Fruit fly (Drosophila melanogaster) whole organism, embryonic: ENCODE results near the gene CG3984.

Experiments
- Atf3 ChIP-seq: fragments of 200-800 bp; sonication (Bioruptor generic); optimal IDR thresholded peaks from 3 replicates; lab custom pipeline; 2016; ENCODE audit warnings: missing biosample characterization, missing genetic modification characterization
- BtbVII ChIP-seq: fragments of 200-800 bp; sonication (Bioruptor generic); optimal IDR thresholded peaks from 3 replicates; lab custom pipeline; 2017; ENCODE audit warnings: missing biosample characterization, mild to moderate bottlenecking, missing genetic modification characterization
- CG11560 ChIP-seq: fragments of 200-800 bp; sonication (Bioruptor generic); IDR thresholded peaks from 3 replicates; pipeline ENCODE4 v1.3.6; 2022; ENCODE audit warnings: missing biosample characterization, missing genetic modification characterization
- CG11723 ChIP-seq: fragments of 200-800 bp; sonication (Bioruptor generic); optimal IDR thresholded peaks from 2 replicates; lab custom pipeline; 2017; ENCODE audit warnings: missing biosample characterization, mild to moderate bottlenecking, missing genetic modification characterization
- CG12391 ChIP-seq: fragments of 200-800 bp; sonication (Bioruptor generic); optimal IDR thresholded peaks from 3 replicates; lab custom pipeline; 2018; ENCODE audit warnings: missing biosample characterization, mild to moderate bottlenecking, missing genetic modification characterization, moderate library complexity
- CG12744 ChIP-seq: fragments of 200-800 bp; sonication (Bioruptor generic); optimal IDR thresholded peaks from 2 replicates; lab custom pipeline; 2016; ENCODE audit warnings: missing biosample characterization, missing genetic modification characterization
- CG14441 ChIP-seq: fragments of 200-800 bp; sonication (Bioruptor generic); IDR thresholded peaks from 2 replicates; pipeline ENCODE4 v1.3.6; 2022; ENCODE audit warnings: missing biosample characterization, missing genetic modification characterization
- CG14860 ChIP-seq: fragments of 200-800 bp; sonication (Bioruptor generic); IDR thresholded peaks from 3 replicates; pipeline ENCODE4 v1.3.6; 2022; ENCODE audit warnings: missing biosample characterization, missing genetic modification characterization; ENCODE audit not compliant: partially characterized antibody
- CG15011 ChIP-seq: fragments of 200-800 bp; sonication (Bioruptor generic); optimal IDR thresholded peaks from 3 replicates; lab custom pipeline; 2018; ENCODE audit warnings: missing biosample characterization, mild to moderate bottlenecking, missing genetic modification characterization
- CG1602 ChIP-seq: fragments of 200-800 bp; sonication (Bioruptor generic); optimal IDR thresholded peaks from 3 replicates; lab custom pipeline; 2016; ENCODE audit warnings: missing biosample characterization, missing genetic modification characterization
- CG1603 ChIP-seq: fragments of 200-800 bp; sonication (Bioruptor generic); optimal IDR thresholded peaks from 2 replicates; lab custom pipeline; 2019; ENCODE audit warnings: missing biosample characterization, mild to moderate bottlenecking, missing genetic modification characterization, moderate library complexity
- CG16779 ChIP-seq: fragments of 200-800 bp; sonication (Bioruptor generic); IDR thresholded peaks from 2 replicates; pipeline ENCODE4 v1.3.6; 2022; ENCODE audit warnings: missing biosample characterization, missing genetic modification characterization
- CG17361 ChIP-seq: fragments of 200-800 bp; sonication (Bioruptor generic); IDR thresholded peaks from 3 replicates; pipeline ENCODE4 v1.3.6; 2022; ENCODE audit warnings: missing biosample characterization, missing genetic modification characterization
- CG3281 ChIP-seq: fragments of 200-800 bp; sonication (Bioruptor generic); optimal IDR thresholded peaks from 3 replicates; lab custom pipeline; 2017; ENCODE audit warnings: missing biosample characterization, mild to moderate bottlenecking, missing genetic modification characterization
- CG33213 ChIP-seq: fragments of 200-800 bp; sonication (Bioruptor generic); optimal IDR thresholded peaks from 3 replicates; lab custom pipeline; 2016; ENCODE audit warnings: missing biosample characterization, missing genetic modification characterization
- CG6254 ChIP-seq: fragments of 200-800 bp; sonication (Bioruptor generic); optimal IDR thresholded peaks from 3 replicates; lab custom pipeline; 2017; ENCODE audit warnings: mild to moderate bottlenecking, missing biosample characterization, missing genetic modification reagents, missing genetic modification characterization
- CG6689 ChIP-seq: fragments of 200-800 bp; sonication (Bioruptor generic); IDR thresholded peaks from 2 replicates; pipeline ENCODE4 v1.3.6; 2022; ENCODE audit warnings: missing biosample characterization, missing genetic modification characterization
- CG6854 ChIP-seq: fragments of 200-800 bp; sonication (Bioruptor generic); optimal IDR thresholded peaks from 3 replicates; lab custom pipeline; 2017; ENCODE audit warnings: missing biosample characterization, mild to moderate bottlenecking, missing genetic modification characterization
- CG7357 ChIP-seq: fragments of 200-800 bp; sonication (Bioruptor generic); IDR thresholded peaks from 3 replicates; pipeline ENCODE4 v1.3.6; 2022; ENCODE audit warnings: missing biosample characterization, missing genetic modification characterization
- CG9215 ChIP-seq: fragments of 200-800 bp; sonication (Bioruptor generic); IDR thresholded peaks from 2 replicates; pipeline ENCODE4 v1.3.6; 2022; ENCODE audit warnings: missing biosample characterization, missing genetic modification characterization
- CrebB ChIP-seq: fragments of 200-800 bp; sonication (Bioruptor generic); optimal IDR thresholded peaks from 3 replicates; lab custom pipeline; 2018; ENCODE audit warnings: missing biosample characterization, mild to moderate bottlenecking, missing genetic modification characterization
- D19A ChIP-seq: fragments of 200-800 bp; optimal IDR thresholded peaks from 3 replicates; lab custom pipeline; 2019; ENCODE audit warnings: missing biosample characterization, mild to moderate bottlenecking, missing genetic modification characterization, moderate library complexity
- Lpt ChIP-seq: fragments of >200 bp; optimal IDR thresholded peaks from 2 replicates; lab custom pipeline; 2018; ENCODE audit warnings: missing biosample characterization, missing genetic modification characterization
- Med ChIP-seq: fragments of 200-800 bp; sonication (Bioruptor generic); peaks from one replicate; lab custom pipeline; 2016; ENCODE audit warnings: missing biosample characterization, missing genetic modification characterization, mild to moderate bottlenecking, inconsistent platforms, moderate library complexity
- Oli ChIP-seq: fragments of 200-800 bp; sonication (Bioruptor generic); optimal IDR thresholded peaks from 2 replicates; lab custom pipeline; 2018; ENCODE audit warnings: missing biosample characterization, mild to moderate bottlenecking, missing genetic modification characterization, moderate library complexity
- Rfx ChIP-seq: fragments of 200-800 bp; sonication (Bioruptor generic); IDR thresholded peaks from 2 replicates; pipeline ENCODE4 v1.3.6; 2022; ENCODE audit warnings: missing biosample characterization, missing genetic modification characterization
- Xrp1 ChIP-seq: fragments of 200-800 bp; sonication (Bioruptor generic); IDR thresholded peaks from 2 replicates; pipeline ENCODE4 v1.3.6; 2022; ENCODE audit warnings: missing biosample characterization, missing genetic modification characterization
- az2 ChIP-seq: fragments of 200-800 bp; sonication (Bioruptor generic); optimal IDR thresholded peaks from 3 replicates; lab custom pipeline; 2016; ENCODE audit warnings: missing biosample characterization, missing genetic modification characterization
- caup ChIP-seq: fragments of 200-800 bp; sonication (Bioruptor generic); optimal IDR thresholded peaks from 3 replicates; lab custom pipeline; 2017; ENCODE audit warnings: missing biosample characterization, mild to moderate bottlenecking, missing genetic modification characterization, moderate library complexity; ENCODE audit not compliant: severe bottlenecking
- chinmo ChIP-seq: fragments of 200-800 bp; sonication (Bioruptor generic); IDR thresholded peaks from 4 replicates; pipeline ENCODE4 v1.3.6; 2022; ENCODE audit warnings: missing biosample characterization, missing genetic modification characterization; ENCODE audit not compliant: partially characterized antibody
- en ChIP-seq: fragments of 200-800 bp; sonication (Bioruptor generic); optimal IDR thresholded peaks from 2 replicates; lab custom pipeline; 2016; ENCODE audit warnings: missing biosample characterization, missing genetic modification characterization
- esg ChIP-seq: fragments of 200-800 bp; sonication (Bioruptor generic); conservative IDR thresholded peaks from 2 replicates; pipeline ENCODE4 v1.3.6; 2022; ENCODE audit warnings: missing biosample characterization, missing genetic modification characterization
- eve ChIP-seq, 2 experiments: fragments of >200 bp; optimal IDR thresholded peaks; 2 replicates each; lab custom pipeline; 2017; ENCODE audit warnings: missing biosample characterization in 2 of 2, missing genetic modification characterization in 2 of 2
- fd64A ChIP-seq: fragments of 200-800 bp; sonication (Bioruptor generic); optimal IDR thresholded peaks from 3 replicates; lab custom pipeline; 2018; ENCODE audit warnings: missing biosample characterization, mild to moderate bottlenecking, missing genetic modification characterization
- fd96Cb ChIP-seq: fragments of 200-800 bp; sonication (Bioruptor generic); optimal IDR thresholded peaks from 2 replicates; lab custom pipeline; 2018; ENCODE audit warnings: missing biosample characterization, mild to moderate bottlenecking, missing genetic modification characterization, moderate library complexity
- lab ChIP-seq: fragments of 200-800 bp; sonication (Bioruptor generic); optimal IDR thresholded peaks from 3 replicates; lab custom pipeline; 2017; ENCODE audit warnings: missing biosample characterization, missing genetic modification characterization, mild to moderate bottlenecking, moderate library complexity, missing genetic modification reagents
- mirr ChIP-seq: fragments of 200-800 bp; sonication (Bioruptor generic); optimal IDR thresholded peaks from 3 replicates; lab custom pipeline; 2018; ENCODE audit warnings: missing biosample characterization, mild to moderate bottlenecking, missing genetic modification characterization
- mld ChIP-seq: fragments of 200-800 bp; sonication (Bioruptor generic); IDR thresholded peaks from 3 replicates; pipeline ENCODE4 v1.3.6; 2022; ENCODE audit warnings: missing biosample characterization, missing genetic modification characterization; ENCODE audit not compliant: partially characterized antibody
- oc ChIP-seq: fragments of 200-800 bp; sonication (Bioruptor generic); optimal IDR thresholded peaks from 2 replicates; lab custom pipeline; 2018; ENCODE audit warnings: missing biosample characterization, mild to moderate bottlenecking, missing genetic modification characterization, moderate library complexity
- pho ChIP-seq: fragments of 200-800 bp; sonication (Bioruptor generic); optimal IDR thresholded peaks from 2 replicates; lab custom pipeline; 2016; ENCODE audit warnings: missing biosample characterization, missing genetic modification characterization
- pros ChIP-seq: fragments of 200-800 bp; sonication (Bioruptor generic); optimal IDR thresholded peaks from 3 replicates; lab custom pipeline; 2019; ENCODE audit warnings: missing biosample characterization, mild to moderate bottlenecking, missing genetic modification characterization, moderate library complexity
- psq ChIP-seq: fragments of 200-800 bp; sonication (Bioruptor generic); optimal IDR thresholded peaks from 2 replicates; lab custom pipeline; 2017; ENCODE audit warnings: missing biosample characterization, missing genetic modification characterization
- seq ChIP-seq: fragments of 200-800 bp; sonication (Bioruptor generic); IDR thresholded peaks from 2 replicates; pipeline ENCODE4 v1.3.6; 2022; ENCODE audit warnings: missing biosample characterization, missing genetic modification characterization
- tin ChIP-seq: fragments of 200-800 bp; sonication (Bioruptor generic); optimal IDR thresholded peaks from 3 replicates; lab custom pipeline; 2016; ENCODE audit warnings: missing biosample characterization, missing genetic modification characterization
- unpg ChIP-seq: fragments of 200-800 bp; sonication (Bioruptor generic); optimal IDR thresholded peaks from 3 replicates; lab custom pipeline; 2018; ENCODE audit warnings: missing biosample characterization, mild to moderate bottlenecking, missing genetic modification characterization, moderate library complexity
- usp ChIP-seq: fragments of >200 bp; optimal IDR thresholded peaks from 2 replicates; lab custom pipeline; 2017; ENCODE audit warnings: missing biosample characterization, missing genetic modification characterization
- vnd ChIP-seq: fragments of 200-800 bp; sonication (Bioruptor generic); IDR thresholded peaks from 3 replicates; pipeline ENCODE4 v1.3.6; 2022; ENCODE audit warnings: missing biosample characterization, missing genetic modification characterization; ENCODE audit not compliant: partially characterized antibody
- yki ChIP-seq: fragments of >200 bp; optimal IDR thresholded peaks from 3 replicates; lab custom pipeline; 2018
- zf30C ChIP-seq: fragments of 200-800 bp; sonication (Bioruptor generic); optimal IDR thresholded peaks from 3 replicates; lab custom pipeline; 2018; ENCODE audit warnings: missing biosample characterization, mild to moderate bottlenecking, missing genetic modification characterization
- zfh1 ChIP-seq: fragments of 200-800 bp; sonication (Bioruptor generic); IDR thresholded peaks from 3 replicates; pipeline ENCODE4 v1.3.6; 2022; ENCODE audit warnings: missing biosample characterization, missing genetic modification characterization

The CG3984 gene

dm6 chr3R:15114465-15115228 lies 22.3 kb upstream of the CG3984 start (continued):
- no peak for TF ChIP-seq mirr (GFP tag; lab: Kevin White, UChicago)
- no peak for TF ChIP-seq pho (GFP tag; lab: Kevin White, UChicago)
- TF ChIP-seq CG6254 (GFP tag; lab: Kevin White, UChicago): peak; percentile 48
- TF ChIP-seq CG14441 (GFP tag; lab: Robert Waterston, UW): no peak
- no peak for TF ChIP-seq en (GFP tag; lab: Kevin White, UChicago)
- peak; percentile 40; the same call in 1 of the 2 replicates for TF ChIP-seq CG6689 (GFP tag; lab: Robert Waterston, UW)
- TF ChIP-seq esg (GFP tag; lab: Robert Waterston, UW): no peak
- peak; percentile 76; the same call in 2 of the 3 replicates for TF ChIP-seq CG17361 (GFP tag; lab: Robert Waterston, UW)
- peak; percentile 42 for TF ChIP-seq Xrp1 (GFP tag; lab: Robert Waterston, UW)
- TF ChIP-seq caup: no peak
- TF ChIP-seq CG7357 (GFP tag; lab: Robert Waterston, UW): no peak
- peak; percentile 62 for TF ChIP-seq Med (GFP tag; lab: Kevin White, UChicago)
- TF ChIP-seq mld (GFP tag; lab: Robert Waterston, UW): no peak
- peak in 1 of 2 experiments; percentile 74 for TF ChIP-seq eve (GFP tag; optimal IDR thresholded peaks at IDR 0.05; lab: Kevin White, UChicago)
- no peak for TF ChIP-seq zf30C (GFP tag; lab: Kevin White, UChicago)
- peak; percentile 53 for TF ChIP-seq Oli (tag; lab: Kevin White, UChicago)
- no peak for TF ChIP-seq fd64A (GFP tag; lab: Kevin White, UChicago)
- no peak for TF ChIP-seq CG9215 (GFP tag; lab: Robert Waterston, UW)
- no peak for TF ChIP-seq CG16779 (GFP tag; lab: Robert Waterston, UW)
- TF ChIP-seq usp: no peak
- no peak for TF ChIP-seq oc (tag; lab: Kevin White, UChicago)
- no peak for TF ChIP-seq CG1603 (tag; lab: Kevin White, UChicago)
- no peak for TF ChIP-seq zfh1 (GFP tag; lab: Robert Waterston, UW)
- peak; percentile 62 for TF ChIP-seq fd96Cb (tag; lab: Kevin White, UChicago)
- TF ChIP-seq CG12391: peak; percentile 39
- TF ChIP-seq pros (GFP tag; lab: Kevin White, UChicago): no peak
- TF ChIP-seq chinmo: no peak
- no peak for TF ChIP-seq CG14860 (GFP tag; lab: Robert Waterston, UW)
- TF ChIP-seq CrebB (tag; lab: Kevin White, UChicago): no peak
- TF ChIP-seq CG33213 (GFP tag; lab: Kevin White, UChicago): no peak
- peak; percentile 54 for TF ChIP-seq D19A (tag; lab: Kevin White, UChicago)
- peak; percentile 18 for TF ChIP-seq unpg (GFP tag; lab: Kevin White, UChicago)
- TF ChIP-seq CG1602 (GFP tag; lab: Kevin White, UChicago): no peak
- TF ChIP-seq BtbVII (GFP tag; lab: Kevin White, UChicago): no peak
- no peak for TF ChIP-seq Rfx (GFP tag; lab: Robert Waterston, UW)
- TF ChIP-seq CG6854: no peak
- TF ChIP-seq vnd (GFP tag; lab: Robert Waterston, UW): no peak
- TF ChIP-seq psq: no peak
- peak; percentile 30 for TF ChIP-seq tin
- no peak for TF ChIP-seq Lpt (GFP tag; lab: Kevin White, UChicago)
- no peak for TF ChIP-seq CG3281 (GFP tag; lab: Kevin White, UChicago)
- TF ChIP-seq CG12744: no peak
- no peak for TF ChIP-seq CG11560
- no peak for TF ChIP-seq seq
- no peak for TF ChIP-seq Atf3 (GFP tag; lab: Kevin White, UChicago)
- TF ChIP-seq CG15011 (GFP tag; lab: Kevin White, UChicago): no peak
- no peak for TF ChIP-seq yki (lab: Kevin White, UChicago)
- peak; percentile 19 for TF ChIP-seq lab (GFP tag; lab: Kevin White, UChicago)
- TF ChIP-seq az2 (GFP tag; lab: Kevin White, UChicago): peak; percentile 42
- no peak for TF ChIP-seq CG11723 (GFP tag; lab: Kevin White, UChicago)
